Fruit fly (Drosophila melanogaster) whole organism, adult: Measurements from ENCODE around the gene CG11700.

Source experiments
- CG1620 ChIP-seq: fragments of 200-800 bp; sonication (Bioruptor generic); optimal IDR thresholded peaks from 2 replicates; lab custom pipeline; 2016; ENCODE audit warnings: missing biosample characterization, missing genetic modification characterization
- Clk ChIP-seq: fragments of 200-800 bp; sonication (Bioruptor generic); optimal IDR thresholded peaks from 2 replicates; lab custom pipeline; 2017; ENCODE audit warnings: missing biosample characterization, missing genetic modification characterization
- bab1 ChIP-seq: fragments of 200-800 bp; sonication (Bioruptor generic); optimal IDR thresholded peaks from 3 replicates; lab custom pipeline; 2019; ENCODE audit warnings: missing biosample characterization, mild to moderate bottlenecking, missing genetic modification characterization, moderate library complexity
- cic ChIP-seq: fragments of 200-800 bp; sonication (Bioruptor generic); optimal IDR thresholded peaks from 2 replicates; lab custom pipeline; 2017; ENCODE audit warnings: missing biosample characterization, mild to moderate bottlenecking, missing genetic modification characterization, moderate library complexity
- kay ChIP-seq: fragments of 200-800 bp; sonication (Bioruptor generic); peaks from one replicate; lab custom pipeline; 2016; ENCODE audit warnings: missing biosample characterization, missing genetic modification characterization, borderline replicate concordance
- tj ChIP-seq: fragments of 200-800 bp; sonication (Bioruptor generic); optimal IDR thresholded peaks from 3 replicates; lab custom pipeline; 2017; ENCODE audit warnings: missing biosample characterization, mild to moderate bottlenecking, missing genetic modification characterization, moderate library complexity

DNA sequence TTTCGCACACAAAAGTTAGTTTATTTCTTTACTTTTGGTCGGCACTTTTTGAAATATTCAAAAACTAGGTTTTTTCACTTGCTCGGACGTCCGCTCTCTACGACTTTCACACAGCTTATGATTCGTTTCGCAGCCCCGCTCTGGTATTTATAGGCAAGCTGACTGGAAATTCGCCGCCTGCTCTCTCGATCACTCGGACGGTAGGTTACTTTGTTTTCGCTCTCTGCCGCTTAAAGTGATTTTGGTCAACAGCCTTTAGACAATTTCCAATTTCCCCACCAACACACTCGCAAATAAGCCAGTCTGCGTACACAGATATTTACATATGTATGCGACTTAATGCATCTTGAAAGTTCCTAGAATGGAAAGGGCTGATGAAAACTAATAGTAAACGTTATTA lies at the start of gene CG11700:
- peak; percentile 24 for TF ChIP-seq bab1 (GFP tag; lab: Kevin White, UChicago)
- TF ChIP-seq CG1620 (GFP tag; lab: Kevin White, UChicago), result no peak
- peak; percentile 11 for TF ChIP-seq tj (GFP tag; lab: Kevin White, UChicago)
- TF ChIP-seq Clk (GFP tag; lab: Kevin White, UChicago), result no peak
- TF ChIP-seq cic (GFP tag; lab: Kevin White, UChicago), result no peak
- TF ChIP-seq kay, result no peak
